Fruit fly (Drosophila melanogaster): ENCODE data around the gene Alg11.

Alg11 gene

dm6 chr3L:21591247-21591646 lies 34.4 kb upstream of the Alg11 start:
- no peak for TF ChIP-seq Dif (GFP tag; optimal IDR thresholded peaks at IDR 0.05; ENCODE audit: partially characterized antibody)
- TF ChIP-seq Mio (GFP tag; optimal IDR thresholded peaks at IDR 0.05): no peak
- no peak for TF ChIP-seq fru (GFP tag; optimal IDR thresholded peaks at IDR 0.05)
- TF ChIP-seq N (GFP tag; optimal IDR thresholded peaks at IDR 0.05): no peak
- no peak for TF ChIP-seq GATAd (GFP tag; optimal IDR thresholded peaks at IDR 0.05)
- no peak for TF ChIP-seq brk (GFP tag; optimal IDR thresholded peaks at IDR 0.05)
- no peak for TF ChIP-seq foxo (GFP tag; optimal IDR thresholded peaks at IDR 0.05)
- no peak for TF ChIP-seq CG9705 (GFP tag; optimal IDR thresholded peaks at IDR 0.05)
- TF ChIP-seq Myc (optimal IDR thresholded peaks at IDR 0.05): no peak
- TF ChIP-seq OdsH (GFP tag; optimal IDR thresholded peaks at IDR 0.05): no peak
- no peak for TF ChIP-seq CG32264 (GFP tag; optimal IDR thresholded peaks at IDR 0.05)
- TF ChIP-seq Dfd (GFP tag; optimal IDR thresholded peaks at IDR 0.05): no peak
- no peak for TF ChIP-seq Abd-B (GFP tag; optimal IDR thresholded peaks at IDR 0.05)
- no peak for TF ChIP-seq tai (GFP tag; optimal IDR thresholded peaks at IDR 0.05)

DNA sequence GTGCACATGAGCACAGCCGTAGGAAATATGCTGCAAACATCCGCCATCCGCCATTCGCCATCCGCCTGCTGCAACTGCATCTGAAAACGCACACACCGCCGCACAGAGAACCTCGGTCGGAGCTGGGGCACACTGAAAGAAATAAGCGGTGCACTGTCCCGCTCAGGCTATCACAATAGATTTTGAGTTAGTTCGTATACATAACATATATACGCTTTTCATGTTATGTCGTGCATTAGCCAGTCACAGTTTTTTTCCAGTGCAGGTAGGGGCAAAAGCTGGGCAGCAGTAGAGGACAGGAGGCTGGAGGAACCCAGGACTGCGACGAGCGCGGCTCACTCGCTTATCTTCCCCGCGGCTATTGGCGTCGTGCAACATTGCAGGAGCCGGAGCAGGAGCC lies 31.2 kb upstream of the Alg11 start:
- TF ChIP-seq h (GFP tag; optimal IDR thresholded peaks at IDR 0.05) (peak; percentile 75), ey (GFP tag; optimal IDR thresholded peaks at IDR 0.05) (peak; percentile 70), Vsx2 (GFP tag; optimal IDR thresholded peaks at IDR 0.05; ENCODE audit: partially characterized antibody) (no peak), GATAd (GFP tag; optimal IDR thresholded peaks at IDR 0.05) (no peak), pan (optimal IDR thresholded peaks at IDR 0.05) (no peak), Hnf4 (GFP tag; optimal IDR thresholded peaks at IDR 0.05) (peak; percentile 66), woc (GFP tag; optimal IDR thresholded peaks at IDR 0.05) (peak; percentile 47), jim (GFP tag; optimal IDR thresholded peaks at IDR 0.05) (no peak), Jra (GFP tag; optimal IDR thresholded peaks at IDR 0.05) (peak; percentile 3), dsf (GFP tag; optimal IDR thresholded peaks at IDR 0.05; ENCODE audit: borderline replicate concordance) (no peak), dl (GFP tag; optimal IDR thresholded peaks at IDR 0.05; ENCODE audit: insufficient read depth in 1 of 2, partially characterized antibody in 2 of 2) (no peak), Dfd (GFP tag; optimal IDR thresholded peaks at IDR 0.05) (no peak), CG32264 (GFP tag; optimal IDR thresholded peaks at IDR 0.05) (no peak), rgr (GFP tag; optimal IDR thresholded peaks at IDR 0.05) (peak; percentile 56), Sp1 (GFP tag; optimal IDR thresholded peaks at IDR 0.05) (peak; percentile 63), foxo (GFP tag; optimal IDR thresholded peaks at IDR 0.05) (peak in 1 of 2 experiments; percentile 74), HLH106 (tag; optimal IDR thresholded peaks at IDR 0.05) (peak; percentile 60), N (GFP tag; optimal IDR thresholded peaks at IDR 0.05) (no peak), CG9705 (GFP tag; optimal IDR thresholded peaks at IDR 0.05) (peak; percentile 21), Abd-B (GFP tag; optimal IDR thresholded peaks at IDR 0.05) (no peak), OdsH (GFP tag; optimal IDR thresholded peaks at IDR 0.05) (peak; percentile 68), psq (GFP tag; optimal IDR thresholded peaks at IDR 0.05) (peak; percentile 58), brk (GFP tag; optimal IDR thresholded peaks at IDR 0.05) (no peak), Rel (GFP tag; optimal IDR thresholded peaks at IDR 0.05) (no peak), Rel (tag; optimal IDR thresholded peaks at IDR 0.05) (no peak), Myc (optimal IDR thresholded peaks at IDR 0.05) (no peak), fru (GFP tag; optimal IDR thresholded peaks at IDR 0.05) (peak; percentile 75), dmrt93B (GFP tag; optimal IDR thresholded peaks at IDR 0.05) (peak; percentile 35), br (GFP tag; optimal IDR thresholded peaks at IDR 0.05) (peak; percentile 58), tai (GFP tag; optimal IDR thresholded peaks at IDR 0.05) (no peak)

- TF ChIP-seq Dif (GFP tag; optimal IDR thresholded peaks at IDR 0.05; ENCODE audit: partially characterized antibody): peak; percentile 17
- TF ChIP-seq h (GFP tag; optimal IDR thresholded peaks at IDR 0.05): no peak
Observed at dm6 chr3L:21598337-21598736, 27.3 kb upstream of the Alg11 start.

DNA sequence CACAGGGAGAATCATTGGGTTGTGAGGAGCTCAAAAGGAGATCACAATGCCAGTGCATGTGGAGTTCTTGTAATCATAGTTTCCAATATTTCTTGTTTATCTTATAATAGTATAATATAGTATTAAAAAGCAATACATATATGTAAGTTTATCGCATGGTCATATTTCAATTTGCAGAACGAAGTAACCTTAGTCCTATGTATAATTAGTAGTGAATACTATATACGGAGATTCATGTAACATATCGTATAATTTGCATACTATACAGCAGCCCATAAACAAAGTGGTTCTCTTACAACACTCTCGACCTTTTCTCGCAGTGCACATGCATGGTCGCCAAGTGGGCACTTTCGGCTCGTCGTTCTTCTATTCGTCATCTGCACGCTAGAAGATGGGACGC lies 23.3 kb upstream of the Alg11 start:
- TF ChIP-seq HLH106 (tag; optimal IDR thresholded peaks at IDR 0.05): peak; percentile 7
- no peak for TF ChIP-seq Sp1 (GFP tag; optimal IDR thresholded peaks at IDR 0.05)
- TF ChIP-seq CG9705 (GFP tag; optimal IDR thresholded peaks at IDR 0.05): no peak
- peak in 1 of 2 experiments; percentile 16 for TF ChIP-seq foxo (GFP tag; optimal IDR thresholded peaks at IDR 0.05)
- no peak for TF ChIP-seq br (GFP tag; optimal IDR thresholded peaks at IDR 0.05)
- no peak for TF ChIP-seq Jra (GFP tag; optimal IDR thresholded peaks at IDR 0.05)
- TF ChIP-seq Hnf4 (GFP tag; optimal IDR thresholded peaks at IDR 0.05): no peak
- TF ChIP-seq dl (GFP tag; optimal IDR thresholded peaks at IDR 0.05; ENCODE audit: insufficient read depth in 1 of 2, partially characterized antibody in 2 of 2): no peak
- TF ChIP-seq psq (GFP tag; optimal IDR thresholded peaks at IDR 0.05): peak; percentile 22

dm6 chr3L:21604265-21604664 lies 21.3 kb upstream of the Alg11 start:
- TF ChIP-seq sv (GFP tag; optimal IDR thresholded peaks at IDR 0.05) (peak; percentile 14), rgr (GFP tag; optimal IDR thresholded peaks at IDR 0.05) (no peak), ey (GFP tag; optimal IDR thresholded peaks at IDR 0.05) (peak; percentile 39), Hr83 (GFP tag; optimal IDR thresholded peaks at IDR 0.05; ENCODE audit: poor library complexity, severe bottlenecking) (peak; percentile 44), Jra (GFP tag; optimal IDR thresholded peaks at IDR 0.05) (no peak), Dif (GFP tag; optimal IDR thresholded peaks at IDR 0.05; ENCODE audit: partially characterized antibody) (no peak), OdsH (GFP tag; optimal IDR thresholded peaks at IDR 0.05) (peak; percentile 30), lola (GFP tag; optimal IDR thresholded peaks at IDR 0.05) (no peak), fru (GFP tag; optimal IDR thresholded peaks at IDR 0.05) (peak; percentile 11), Hnf4 (GFP tag; optimal IDR thresholded peaks at IDR 0.05) (peak; percentile 41), HLH106 (tag; optimal IDR thresholded peaks at IDR 0.05) (peak; percentile 5), pan (optimal IDR thresholded peaks at IDR 0.05) (no peak), usp (GFP tag; optimal IDR thresholded peaks at IDR 0.05) (no peak), Abd-B (GFP tag; optimal IDR thresholded peaks at IDR 0.05) (no peak)
